Worm (Caenorhabditis elegans) whole organism, dauer: ENCODE measurements around the gene nhr-80.

Source experiments
- unc-62 ChIP-seq: sonication (generic microtip); optimal IDR thresholded peaks from 2 replicates; lab custom pipeline; 2017; ENCODE audit warnings: missing biosample characterization, missing genetic modification reagents, missing genetic modification characterization

The nhr-80 gene

ce11 chrIII:14671-15070 lies at the start of gene nhr-80:
nhr-80 (minus strand) TSS chrIII:14869.
- TF ChIP-seq unc-62 (GFP tag; lab: Kevin White, UChicago), result no peak

- no peak for TF ChIP-seq unc-62 (GFP tag; lab: Kevin White, UChicago)
Observed at ce11 chrIII:63584-64316, 49.1 kb upstream of the nhr-80 start.

ce11 chrIII:62383-62873 lies 47.8 kb upstream of the nhr-80 start:
- TF ChIP-seq unc-62 (GFP tag; lab: Kevin White, UChicago), result no peak

DNA sequence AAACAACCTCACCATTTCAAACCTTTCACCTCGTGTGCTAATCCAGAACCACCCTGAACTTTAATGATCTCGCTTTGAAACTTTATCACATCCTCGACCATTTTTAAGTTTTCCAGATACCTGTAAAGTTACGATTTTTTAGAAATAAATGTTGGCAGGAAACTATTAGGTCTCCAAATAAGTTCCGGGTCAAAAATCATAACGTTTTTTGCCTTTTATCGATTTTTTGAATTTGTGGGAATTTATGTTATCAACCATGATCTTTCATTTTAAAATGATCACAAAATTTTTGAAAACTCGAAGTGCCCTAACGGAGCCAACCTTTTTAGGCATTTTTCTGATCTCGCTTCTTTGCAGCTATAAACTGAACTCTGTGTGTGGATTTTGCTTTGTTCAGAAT lies 46.4 kb upstream of the nhr-80 start, which contains the start of gene btb-5:
Gene btb-5 (minus strand): TSS at position 101 of the 400 bp plus-strand sequence.
- no peak for TF ChIP-seq unc-62 (GFP tag; lab: Kevin White, UChicago)

- no peak for TF ChIP-seq unc-62 (GFP tag; lab: Kevin White, UChicago)
Observed at ce11 chrIII:53696-54095, 39.0 kb upstream of the nhr-80 start.

DNA sequence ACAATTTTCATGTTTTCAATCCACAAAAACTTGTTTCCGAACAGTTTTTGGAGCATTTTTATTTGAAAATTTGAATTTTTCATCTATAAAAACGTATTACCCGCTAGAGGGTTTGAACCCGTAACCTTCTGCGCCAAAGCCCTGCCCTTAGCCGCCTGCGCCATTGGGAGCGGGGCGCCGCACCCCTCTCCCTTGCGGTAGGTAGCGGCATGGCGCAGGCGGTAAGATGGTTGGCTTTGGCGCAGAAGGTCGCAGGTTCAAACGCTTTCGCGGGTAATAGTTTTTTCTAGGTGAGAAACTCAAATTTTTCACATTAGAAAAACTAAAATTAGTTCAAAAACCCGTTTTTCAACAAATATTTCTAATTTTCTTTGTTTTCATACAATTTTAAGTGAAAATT lies 37.0 kb upstream of the nhr-80 start:
- TF ChIP-seq unc-62 (GFP tag; lab: Kevin White, UChicago), result no peak

ce11 chrIII:50418-50817 lies 35.7 kb upstream of the nhr-80 start:
- no peak for TF ChIP-seq unc-62 (GFP tag; lab: Kevin White, UChicago)

DNA sequence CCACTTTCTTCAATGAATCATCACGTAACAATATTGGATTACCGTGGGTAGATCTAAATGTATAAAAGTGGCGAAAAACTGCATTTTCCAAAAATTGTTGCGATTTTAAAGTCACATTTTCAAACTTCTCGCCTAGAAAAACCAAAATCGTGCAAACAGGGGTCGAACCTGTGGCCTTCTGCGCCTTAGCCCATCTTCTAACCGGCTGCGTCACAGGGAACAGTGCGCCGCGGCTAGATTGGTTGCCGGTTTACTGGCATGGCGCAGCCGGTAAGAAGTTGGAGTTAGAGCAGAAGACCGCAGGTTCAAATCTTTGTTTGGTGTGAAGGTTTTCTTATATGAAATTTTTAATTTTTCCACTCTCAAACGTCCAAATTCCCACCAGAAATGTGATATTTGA lies 34.4 kb upstream of the nhr-80 start:
- TF ChIP-seq unc-62 (GFP tag; lab: Kevin White, UChicago), result no peak

ce11 chrIII:48329-48728 lies 33.7 kb upstream of the nhr-80 start:
- TF ChIP-seq unc-62 (GFP tag; lab: Kevin White, UChicago), result no peak

DNA sequence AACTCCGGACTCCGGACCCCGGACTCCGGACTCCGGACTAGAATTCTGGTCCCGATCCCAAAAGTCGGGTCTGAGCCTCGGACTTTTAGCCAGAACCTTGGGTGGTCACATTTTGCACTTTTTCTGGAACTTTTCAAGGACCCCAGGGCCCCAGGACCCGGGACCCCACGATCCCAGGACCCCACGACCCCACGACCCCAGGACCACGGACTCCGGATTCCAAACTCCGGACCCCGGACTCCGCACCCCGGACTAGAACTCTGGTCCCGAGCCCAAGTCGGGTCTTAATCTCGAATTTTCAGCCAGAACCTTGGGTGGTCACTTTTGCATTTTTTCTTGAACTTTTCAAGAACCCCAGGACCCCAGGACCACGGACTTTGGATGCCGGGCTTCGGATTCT lies 28.1 kb upstream of the nhr-80 start:
- no peak for TF ChIP-seq unc-62 (GFP tag; lab: Kevin White, UChicago)

DNA sequence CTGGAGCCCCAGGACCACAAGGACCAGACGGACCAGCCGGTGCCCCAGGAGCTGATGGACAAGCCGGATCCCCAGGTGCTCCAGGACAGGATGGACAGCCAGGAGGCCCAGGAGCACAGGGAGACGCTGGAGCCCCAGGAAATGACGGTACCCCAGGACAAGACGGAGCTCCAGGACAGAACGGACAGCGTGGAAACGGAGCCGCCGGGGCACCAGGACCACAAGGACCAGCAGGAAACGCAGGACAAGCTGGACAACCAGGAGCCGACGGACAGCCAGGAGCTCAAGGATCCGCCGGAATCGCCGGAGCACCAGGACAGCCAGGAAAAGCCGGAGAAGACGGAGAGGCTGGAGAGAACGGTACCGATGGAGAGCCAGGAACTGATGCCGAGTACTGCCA lies 26.8 kb upstream of the nhr-80 start:
- TF ChIP-seq unc-62 (GFP tag; lab: Kevin White, UChicago), result no peak

DNA sequence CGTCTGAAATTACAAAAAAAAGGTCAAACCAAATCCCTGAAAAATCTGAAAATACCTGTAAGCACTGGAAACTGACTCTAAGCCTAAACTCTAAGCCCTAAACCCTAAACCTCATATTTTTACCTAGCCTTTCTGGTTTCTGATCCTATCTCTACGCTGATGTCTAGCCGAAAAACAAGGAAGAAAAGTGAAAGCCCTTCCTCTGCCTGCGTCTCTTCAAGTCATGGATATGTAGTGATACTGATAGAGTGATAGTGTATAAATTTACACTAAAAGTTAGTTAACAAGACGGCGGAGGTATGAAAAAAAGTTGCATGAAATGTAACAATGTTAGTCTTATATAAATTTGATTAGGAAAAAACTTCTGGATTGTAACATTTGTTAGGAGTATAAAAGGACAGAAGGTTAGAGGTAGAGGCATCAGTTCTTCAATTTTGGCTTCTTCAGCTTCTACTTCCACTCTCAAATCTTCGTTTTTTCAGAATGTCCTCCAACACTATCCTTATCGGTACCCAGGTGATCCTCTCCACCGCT lies 26.0 kb upstream of the nhr-80 start, which contains the start of gene col-88:
Gene col-88 (plus strand): TSS at position 484 of the 534 bp plus-strand sequence.
- no peak for TF ChIP-seq unc-62 (GFP tag; lab: Kevin White, UChicago)

- no peak for TF ChIP-seq unc-62 (GFP tag; lab: Kevin White, UChicago)
Observed at ce11 chrIII:39516-39915, 24.8 kb upstream of the nhr-80 start.

DNA sequence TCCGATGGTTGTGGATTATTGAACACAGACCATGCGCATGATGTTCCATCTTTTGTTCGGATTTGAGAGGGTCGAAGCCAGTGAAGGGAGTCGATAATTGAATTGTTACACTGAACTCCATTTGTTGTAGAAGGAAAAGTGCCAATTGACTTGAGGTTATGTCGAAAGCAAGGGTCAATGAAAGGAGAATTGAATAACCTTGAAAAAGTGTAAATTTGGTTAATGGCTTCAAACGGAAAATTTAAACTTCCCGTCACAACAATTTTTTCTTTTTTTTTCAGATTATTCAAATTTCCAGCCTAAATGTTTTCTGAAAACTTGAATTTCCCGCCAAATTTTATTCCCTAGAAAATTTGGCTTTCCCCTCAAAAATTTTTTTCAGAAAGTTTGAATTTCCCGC lies 23.4 kb upstream of the nhr-80 start, which contains the start of gene clp-10:
Gene clp-10 (minus strand): TSS at position 101 of the 400 bp plus-strand sequence.
- TF ChIP-seq unc-62 (GFP tag; lab: Kevin White, UChicago), result no peak

DNA sequence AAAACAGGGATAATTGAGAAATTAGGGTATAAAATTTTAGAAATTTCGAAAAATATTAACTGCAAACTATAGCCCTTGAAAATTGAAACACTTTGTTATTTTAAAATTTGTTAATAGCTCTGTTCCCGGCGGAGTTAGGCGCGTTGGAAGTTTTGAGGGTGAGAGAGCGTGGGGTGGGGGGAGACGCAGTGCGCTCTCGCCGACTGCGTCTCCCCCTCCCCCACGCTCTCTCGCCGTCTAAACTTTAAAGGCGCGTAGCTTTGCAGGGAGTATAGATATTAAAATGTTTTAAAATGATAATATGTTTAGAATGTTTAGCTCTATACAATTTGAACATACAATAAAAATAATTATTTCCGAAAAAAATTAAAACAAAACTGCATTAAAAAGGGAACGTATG lies 18.6 kb upstream of the nhr-80 start:
- TF ChIP-seq unc-62 (GFP tag; lab: Kevin White, UChicago), result no peak

DNA sequence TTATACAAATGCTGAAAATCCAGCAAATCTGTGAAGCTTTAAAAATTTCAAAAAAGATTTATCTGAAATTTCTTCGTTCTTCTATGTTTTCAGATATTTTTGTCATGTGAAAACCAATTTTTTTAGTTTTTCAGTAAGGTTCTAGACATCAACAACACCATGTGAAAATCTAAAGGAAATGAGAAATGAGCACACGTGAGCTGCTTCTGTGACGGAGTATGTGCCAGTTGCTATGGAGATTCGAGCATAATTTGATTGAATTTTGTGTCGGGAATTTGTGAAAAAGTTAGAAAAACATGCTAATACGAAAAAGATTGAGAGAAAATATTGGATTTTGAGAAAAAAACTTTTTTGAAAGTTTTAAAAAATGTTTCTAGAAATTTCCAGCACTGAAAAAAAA lies 16.9 kb upstream of the nhr-80 start:
- no peak for TF ChIP-seq unc-62 (GFP tag; lab: Kevin White, UChicago)

DNA sequence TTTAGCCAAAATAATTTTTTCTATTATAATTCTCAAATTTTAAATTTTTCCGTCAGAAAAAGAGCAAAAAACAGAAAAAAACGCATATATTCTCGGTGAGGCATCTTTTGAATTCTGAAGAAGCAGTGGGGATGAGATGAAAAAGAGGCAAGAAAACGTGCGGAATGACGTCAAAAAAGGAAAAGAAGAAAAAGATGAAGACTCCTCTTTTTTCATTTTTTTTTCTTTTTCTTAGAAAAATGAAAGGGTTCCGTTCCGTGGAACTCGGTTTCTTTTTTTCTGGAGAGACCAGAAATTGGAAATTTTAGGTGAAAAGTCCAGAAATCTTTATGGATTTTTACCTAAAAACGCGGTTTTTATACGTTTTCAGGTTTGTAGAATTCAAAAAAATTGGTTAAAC lies 15.7 kb upstream of the nhr-80 start:
- no peak for TF ChIP-seq unc-62 (GFP tag; lab: Kevin White, UChicago)
